Worm (Caenorhabditis elegans) whole organism, early embryonic: ENCODE data around the gene glrx-22.

Experiments used
- B0310.2 ChIP-seq: sonication (generic microtip); optimal IDR thresholded peaks from 2 replicates; lab custom pipeline; 2016; ENCODE audit warnings: mild to moderate bottlenecking, missing genetic modification characterization, missing compliant biosample characterization
- ama-1 ChIP-seq: fragments of 150-350 bp; optimal IDR thresholded peaks from 2 replicates; lab custom pipeline; 2014
- ceh-13 ChIP-seq: fragments of 200-800 bp; sonication (Bioruptor generic); optimal IDR thresholded peaks from 2 replicates; lab custom pipeline; 2018; ENCODE audit warnings: mild to moderate bottlenecking, missing genetic modification characterization, missing compliant biosample characterization
- hmg-4 ChIP-seq: fragments of 200-800 bp; sonication (Bioruptor generic); optimal IDR thresholded peaks from 2 replicates; lab custom pipeline; 2018; ENCODE audit warnings: mild to moderate bottlenecking, missing genetic modification characterization, missing compliant biosample characterization
- scrt-1 ChIP-seq: fragments of 200-800 bp; sonication (Bioruptor generic); IDR thresholded peaks from 2 replicates; pipeline ENCODE4 v1.3.6; 2022; ENCODE audit warnings: missing genetic modification characterization, missing compliant biosample characterization
- sea-1 ChIP-seq: fragments of 200-800 bp; sonication (Bioruptor generic); conservative IDR thresholded peaks from 2 replicates; pipeline ENCODE4 v1.3.6; 2022; ENCODE audit warnings: missing genetic modification characterization, missing compliant biosample characterization
- tbx-11 ChIP-seq: fragments of 200-800 bp; sonication (Bioruptor generic); IDR thresholded peaks from 2 replicates; pipeline ENCODE4 v1.3.6; 2022; ENCODE audit warnings: missing genetic modification characterization, missing compliant biosample characterization
- tbx-37 ChIP-seq: fragments of 200-800 bp; sonication (Bioruptor generic); conservative IDR thresholded peaks from 2 replicates; pipeline ENCODE4 v1.3.6; 2022; ENCODE audit warnings: missing genetic modification reagents, missing genetic modification characterization, missing compliant biosample characterization

- TF ChIP-seq ama-1 (lab: Kevin White, UChicago) (no peak), scrt-1 (GFP tag; lab: Robert Waterston, UW) (no peak), tbx-11 (no peak), tbx-37 (GFP tag; lab: Robert Waterston, UW) (no peak), B0310.2 (no peak), ceh-13 (GFP tag; lab: Kevin White, UChicago) (no peak), sea-1 (GFP tag; lab: Robert Waterston, UW) (no peak), hmg-4 (GFP tag; lab: Kevin White, UChicago) (no peak)
Observed at ce11 chrIV:8192878-8193277, 8.2 kb downstream of the glrx-22 start.
